Worm (Caenorhabditis elegans) whole organism, L4 larva: Measurements from ENCODE around the gene gei-8.

Source experiments
- D1046.2 ChIP-seq: fragments of 200-800 bp; sonication (Bioruptor generic); IDR thresholded peaks from 2 replicates; pipeline ENCODE4 v1.3.6; 2022; ENCODE audit warnings: missing genetic modification characterization, missing compliant biosample characterization
- F10B5.3 ChIP-seq: sonication (generic microtip); optimal IDR thresholded peaks from 2 replicates; lab custom pipeline; 2016; ENCODE audit warnings: mild to moderate bottlenecking, missing genetic modification characterization, missing compliant biosample characterization
- F26F4.8 ChIP-seq: fragments of 200-800 bp; sonication (Bioruptor generic); conservative IDR thresholded peaks from 2 replicates; pipeline ENCODE4 v1.3.6; 2022; ENCODE audit warnings: missing genetic modification characterization, missing compliant biosample characterization
- F37D6.2 ChIP-seq: sonication (generic microtip); optimal IDR thresholded peaks from 2 replicates; lab custom pipeline; 2016; ENCODE audit warnings: mild to moderate bottlenecking, missing genetic modification characterization, missing compliant biosample characterization
- F44E2.7 ChIP-seq: fragments of 200-800 bp; sonication (Bioruptor generic); IDR thresholded peaks from 2 replicates; pipeline ENCODE4 v2.1.2; 2022; ENCODE audit warnings: missing genetic modification characterization, missing compliant biosample characterization
- F49E8.2 ChIP-seq: sonication (generic microtip); optimal IDR thresholded peaks from 2 replicates; lab custom pipeline; 2016; ENCODE audit warnings: missing compliant biosample characterization, mild to moderate bottlenecking, missing genetic modification characterization, borderline replicate concordance
- Y105C5A.15 ChIP-seq: fragments of 200-800 bp; sonication (Bioruptor generic); IDR thresholded peaks from 2 replicates; pipeline ENCODE4 v1.3.6; 2022; ENCODE audit warnings: missing genetic modification characterization, missing compliant biosample characterization
- aha-1 ChIP-seq: fragments of 150-350 bp; peaks from one replicate; lab custom pipeline; 2014; ENCODE audit warnings: missing biosample characterization, missing genetic modification characterization
- ceh-20 ChIP-seq: fragments of 200-800 bp; sonication (Bioruptor generic); IDR thresholded peaks from 2 replicates; pipeline ENCODE4 v1.3.6; 2022; ENCODE audit warnings: missing genetic modification reagents, missing genetic modification characterization, missing compliant biosample characterization
- ceh-32 ChIP-seq: sonication (generic microtip); optimal IDR thresholded peaks from 2 replicates; lab custom pipeline; 2016; ENCODE audit warnings: mild to moderate bottlenecking, missing genetic modification characterization, missing compliant biosample characterization; ENCODE audit not compliant: poor library complexity
- ceh-44 ChIP-seq: fragments of 200-800 bp; sonication (Bioruptor generic); IDR thresholded peaks from 2 replicates; pipeline ENCODE4 v1.3.6; 2022; ENCODE audit warnings: missing genetic modification reagents, missing genetic modification characterization, missing compliant biosample characterization
- ceh-62 ChIP-seq: sonication (generic microtip); optimal IDR thresholded peaks from 2 replicates; lab custom pipeline; 2017; ENCODE audit warnings: missing biosample characterization, missing genetic modification characterization
- ceh-82 ChIP-seq: sonication (generic microtip); optimal IDR thresholded peaks from 2 replicates; lab custom pipeline; 2017; ENCODE audit warnings: missing biosample characterization, missing genetic modification characterization
- ces-1 ChIP-seq: fragments of 150-350 bp; sonication (generic microtip); optimal IDR thresholded peaks from 4 replicates; lab custom pipeline; 2014; ENCODE audit warnings: missing biosample characterization, missing genetic modification reagents, missing genetic modification characterization
- cey-2 ChIP-seq: sonication (generic microtip); optimal IDR thresholded peaks from 3 replicates; lab custom pipeline; 2017; ENCODE audit warnings: missing genetic modification characterization, mild to moderate bottlenecking, missing compliant biosample characterization, antibody characterized with exemption, borderline replicate concordance; ENCODE audit not compliant: insufficient read depth
- ctbp-1 ChIP-seq: fragments of 200-800 bp; sonication (Bioruptor generic); IDR thresholded peaks from 2 replicates; pipeline ENCODE4 v1.3.6; 2022; ENCODE audit warnings: missing genetic modification reagents, missing genetic modification characterization, missing compliant biosample characterization
- daf-16 ChIP-seq, 3 experiments: sonication (generic microtip); optimal IDR thresholded peaks; 2 replicates each; lab custom pipeline; 2016 to 2017; ENCODE audit warnings: missing genetic modification characterization in 3 of 3, missing genetic modification reagents in 3 of 3, mild to moderate bottlenecking in 2 of 3, missing compliant biosample characterization in 2 of 3, missing biosample characterization in 1 of 3, moderate library complexity in 1 of 3
- daf-19 ChIP-seq: fragments of 200-800 bp; sonication (Bioruptor generic); conservative IDR thresholded peaks from 2 replicates; pipeline ENCODE4 v1.3.6; 2022; ENCODE audit warnings: missing genetic modification characterization, missing compliant biosample characterization
- daf-8 ChIP-seq: fragments of 200-800 bp; sonication (Bioruptor generic); IDR thresholded peaks from 2 replicates; pipeline ENCODE4 v1.3.6; 2022; ENCODE audit warnings: missing genetic modification characterization, missing compliant biosample characterization
- dmd-6 ChIP-seq: fragments of 200-800 bp; sonication (Bioruptor generic); IDR thresholded peaks from 2 replicates; pipeline ENCODE4 v1.3.6; 2022; ENCODE audit warnings: missing genetic modification reagents, missing genetic modification characterization, missing compliant biosample characterization
- dmd-8 ChIP-seq: fragments of 200-800 bp; sonication (Bioruptor generic); IDR thresholded peaks from 2 replicates; pipeline ENCODE4 v1.3.6; 2022; ENCODE audit warnings: missing genetic modification characterization, missing compliant biosample characterization
- dmd-9 ChIP-seq: fragments of 200-800 bp; sonication (Bioruptor generic); IDR thresholded peaks from 2 replicates; pipeline ENCODE4 v1.3.6; 2022; ENCODE audit warnings: missing genetic modification reagents, missing genetic modification characterization, missing compliant biosample characterization
- duxl-1 ChIP-seq: sonication (generic microtip); optimal IDR thresholded peaks from 2 replicates; lab custom pipeline; 2016; ENCODE audit warnings: mild to moderate bottlenecking, missing genetic modification characterization, moderate library complexity, missing compliant biosample characterization; ENCODE audit not compliant: poor library complexity
- egl-27 ChIP-seq: sonication (generic microtip); optimal IDR thresholded peaks from 3 replicates; lab custom pipeline; 2017; ENCODE audit warnings: missing biosample characterization, missing genetic modification reagents, missing genetic modification characterization
- gei-8 ChIP-seq: fragments of 200-800 bp; sonication (Bioruptor generic); optimal IDR thresholded peaks from 2 replicates; lab custom pipeline; 2018; ENCODE audit warnings: mild to moderate bottlenecking, missing genetic modification characterization, missing compliant biosample characterization
- hif-1 ChIP-seq, 2 experiments: sonication (generic microtip); optimal IDR thresholded peaks; 2 replicates each; lab custom pipeline; 2016 to 2017; ENCODE audit warnings: missing compliant biosample characterization in 2 of 2, missing genetic modification characterization in 2 of 2, missing genetic modification reagents in 2 of 2, missing genotype in 2 of 2, mild to moderate bottlenecking in 1 of 2
- hmg-1.1 ChIP-seq: fragments of 200-800 bp; sonication (Bioruptor generic); IDR thresholded peaks from 2 replicates; pipeline ENCODE4 v1.3.6; 2022; ENCODE audit warnings: missing genetic modification reagents, missing genetic modification characterization, missing compliant biosample characterization
- lin-13 ChIP-seq: fragments of 150-350 bp; optimal IDR thresholded peaks from 2 replicates; lab custom pipeline; 2014; ENCODE audit warnings: missing biosample characterization, missing genetic modification reagents, missing genetic modification characterization
- lin-38 ChIP-seq: fragments of 200-800 bp; sonication (Bioruptor generic); IDR thresholded peaks from 2 replicates; pipeline ENCODE4 v1.3.6; 2022; ENCODE audit warnings: missing genetic modification reagents, missing genetic modification characterization, missing compliant biosample characterization
- lin-39 ChIP-seq: fragments of 150-350 bp; optimal IDR thresholded peaks from 2 replicates; lab custom pipeline; 2014; ENCODE audit warnings: missing biosample characterization, missing genetic modification reagents, missing genetic modification characterization
- lsy-2 ChIP-seq, 2 experiments: fragments of 150-350 bp in 1 of 2; sonication (generic microtip) in 1 of 2; optimal IDR thresholded peaks; 2 replicates each; lab custom pipeline; 2014 to 2017; ENCODE audit warnings: missing biosample characterization in 2 of 2, missing genetic modification characterization in 2 of 2
- madf-9 ChIP-seq: fragments of 200-800 bp; sonication (Bioruptor generic); conservative IDR thresholded peaks from 2 replicates; pipeline ENCODE4 v1.3.6; 2022; ENCODE audit warnings: missing genetic modification reagents, missing genetic modification characterization, missing compliant biosample characterization
- mdl-1 ChIP-seq, 2 experiments: fragments of 150-350 bp in 1 of 2; sonication (generic microtip) in 1 of 2; optimal IDR thresholded peaks; 2 replicates each; lab custom pipeline; 2014 to 2017; ENCODE audit warnings: missing biosample characterization in 2 of 2, missing genetic modification characterization in 2 of 2
- mxl-2 ChIP-seq: fragments of 200-800 bp; sonication (Bioruptor generic); conservative IDR thresholded peaks from 2 replicates; pipeline ENCODE4 v1.3.6; 2022; ENCODE audit warnings: missing genetic modification reagents, missing genetic modification characterization, missing compliant biosample characterization
- mxl-3 ChIP-seq: fragments of 200-800 bp; sonication (Bioruptor generic); optimal IDR thresholded peaks from 2 replicates; lab custom pipeline; 2018; ENCODE audit warnings: mild to moderate bottlenecking, missing genetic modification characterization, missing compliant biosample characterization
- nhr-111 ChIP-seq: fragments of 200-800 bp; sonication (Bioruptor generic); optimal IDR thresholded peaks from 2 replicates; lab custom pipeline; 2018; ENCODE audit warnings: mild to moderate bottlenecking, missing genetic modification characterization, missing compliant biosample characterization
- nhr-25 ChIP-seq: sonication (generic microtip); optimal IDR thresholded peaks from 2 replicates; lab custom pipeline; 2017; ENCODE audit warnings: missing genetic modification characterization, mild to moderate bottlenecking, missing compliant biosample characterization, antibody characterized with exemption, moderate library complexity, borderline replicate concordance; ENCODE audit not compliant: insufficient read depth
- nhr-41 ChIP-seq: fragments of 200-800 bp; sonication (Bioruptor generic); IDR thresholded peaks from 2 replicates; pipeline ENCODE4 v1.3.6; 2022; ENCODE audit warnings: missing genetic modification reagents, missing genetic modification characterization, missing compliant biosample characterization
- nhr-48 ChIP-seq: sonication (generic microtip); optimal IDR thresholded peaks from 2 replicates; lab custom pipeline; 2016; ENCODE audit warnings: mild to moderate bottlenecking, missing genetic modification characterization, missing compliant biosample characterization
- nhr-76 ChIP-seq: fragments of 150-350 bp; optimal IDR thresholded peaks from 2 replicates; lab custom pipeline; 2014; ENCODE audit warnings: missing biosample characterization, missing genetic modification characterization
- skn-1 ChIP-seq: fragments of 150-350 bp; optimal IDR thresholded peaks from 2 replicates; lab custom pipeline; 2014; ENCODE audit warnings: missing biosample characterization, missing genetic modification characterization
- snpc-4 ChIP-seq: fragments of 150-350 bp; optimal IDR thresholded peaks from 2 replicates; lab custom pipeline; 2014; ENCODE audit warnings: missing biosample characterization, missing genetic modification characterization
- tag-97 ChIP-seq: fragments of 200-800 bp; sonication (Bioruptor generic); IDR thresholded peaks from 2 replicates; pipeline ENCODE4 v1.3.6; 2022; ENCODE audit warnings: missing genetic modification characterization, missing compliant biosample characterization
- unc-130 ChIP-seq: sonication (generic microtip); optimal IDR thresholded peaks from 2 replicates; lab custom pipeline; 2016; ENCODE audit warnings: missing genetic modification reagents, missing genetic modification characterization, missing compliant biosample characterization
- unc-62 ChIP-seq, 3 experiments: fragments of 150-350 bp in 1 of 3; sonication (generic microtip); optimal IDR thresholded peaks in 2 of 3; peaks in 1 of 3; 1 replicate in 1 of 3; 2 replicates in 2 of 3; lab custom pipeline; 2014 to 2017; ENCODE audit warnings: missing biosample characterization in 3 of 3, missing genetic modification characterization in 3 of 3, missing genetic modification reagents in 3 of 3, missing genotype in 1 of 3
- zfp-2 ChIP-seq: sonication (generic microtip); optimal IDR thresholded peaks from 2 replicates; lab custom pipeline; 2016; ENCODE audit warnings: mild to moderate bottlenecking, missing genetic modification characterization, missing compliant biosample characterization
- zip-11 ChIP-seq: fragments of 200-800 bp; sonication (Bioruptor generic); IDR thresholded peaks from 2 replicates; pipeline ENCODE4 v1.3.6; 2022; ENCODE audit warnings: missing genetic modification characterization, missing compliant biosample characterization
- ztf-11 ChIP-seq: fragments of 150-350 bp; optimal IDR thresholded peaks from 2 replicates; lab custom pipeline; 2014; ENCODE audit warnings: missing biosample characterization, missing genetic modification characterization
- ztf-7 ChIP-seq: fragments of 150-350 bp; optimal IDR thresholded peaks from 2 replicates; lab custom pipeline; 2014; ENCODE audit warnings: missing biosample characterization, missing genetic modification characterization

The gei-8 gene

ce11 chrIII:8163788-8164423 lies 42.9 kb upstream of the gei-8 start, which contains the start of gene prp-8 (continued):
- TF ChIP-seq nhr-76 (tag; lab: Kevin White, UChicago) (no peak), egl-27 (tag; lab: Kevin White, UChicago) (no peak), nhr-25 (tag; lab: Kevin White, UChicago) (peak; percentile 87), F37D6.2 (tag; lab: Kevin White, UChicago) (peak; percentile 62), tag-97 (GFP tag; lab: Robert Waterston, UW) (no peak), ceh-44 (GFP tag; lab: Robert Waterston, UW) (no peak), daf-16 (GFP tag; optimal IDR thresholded peaks at IDR 0.05; lab: Kevin White, UChicago) (no peak), daf-16 (tag; optimal IDR thresholded peaks at IDR 0.05; lab: Kevin White, UChicago) (peak; percentile 74), dmd-9 (GFP tag; lab: Robert Waterston, UW) (peak; percentile 50; the same call in 1 of the 2 replicates), Y105C5A.15 (GFP tag; lab: Robert Waterston, UW) (no peak), nhr-111 (no peak), cey-2 (tag; lab: Kevin White, UChicago) (no peak), aha-1 (tag; lab: Kevin White, UChicago) (peak; percentile 99), ztf-11 (no peak), ceh-32 (tag; lab: Kevin White, UChicago) (no peak), snpc-4 (tag; lab: Kevin White, UChicago) (no peak), daf-8 (GFP tag; lab: Robert Waterston, UW) (no peak), skn-1 (no peak), hif-1 (tag; optimal IDR thresholded peaks at IDR 0.05; lab: Kevin White, UChicago) (peak in 1 of 2 experiments; percentile 80), mxl-3 (GFP tag; lab: Kevin White, UChicago) (peak; percentile 67), ztf-7 (tag; lab: Kevin White, UChicago) (no peak), F49E8.2 (tag; lab: Kevin White, UChicago) (no peak), F10B5.3 (tag; lab: Kevin White, UChicago) (no peak), madf-9 (GFP tag; lab: Robert Waterston, UW) (no peak), zip-11 (no peak), lsy-2 (tag; optimal IDR thresholded peaks at IDR 0.05; lab: Kevin White, UChicago) (peak; percentile 94 to 99), D1046.2 (no peak), lin-38 (peak; percentile 79), lin-13 (GFP tag; lab: Kevin White, UChicago) (peak; percentile 88), lin-39 (tag; lab: Kevin White, UChicago) (no peak), duxl-1 (tag; lab: Kevin White, UChicago) (peak; percentile 83), ceh-20 (GFP tag; lab: Robert Waterston, UW) (peak; percentile 68; the same call in 1 of the 2 replicates), mxl-2 (GFP tag; lab: Robert Waterston, UW) (no peak), F26F4.8 (GFP tag; lab: Robert Waterston, UW) (no peak), dmd-8 (GFP tag; lab: Robert Waterston, UW) (no peak), ctbp-1 (peak; percentile 68), hmg-1.1 (peak; percentile 76), ceh-82 (no peak), ces-1 (GFP tag; lab: Kevin White, UChicago) (no peak), daf-19 (GFP tag; lab: Robert Waterston, UW) (no peak), mdl-1 (tag; optimal IDR thresholded peaks at IDR 0.05; lab: Kevin White, UChicago) (no peak), dmd-6 (GFP tag; lab: Robert Waterston, UW) (peak; percentile 68), ceh-62 (no peak), nhr-48 (tag; lab: Kevin White, UChicago) (peak; percentile 16), unc-62 (GFP tag; optimal IDR thresholded peaks at IDR 0.05 in 1 of 2; lab: Kevin White, UChicago) (peak in 1 of 2 experiments; percentile 98), unc-62 (tag; optimal IDR thresholded peaks at IDR 0.05; lab: Kevin White, UChicago) (no peak), F44E2.7 (GFP tag; lab: Robert Waterston, UW) (no peak), nhr-41 (GFP tag; lab: Robert Waterston, UW) (no peak), zfp-2 (peak; percentile 75), unc-130 (peak; percentile 25), gei-8 (GFP tag; lab: Kevin White, UChicago) (no peak)
